Worm (Caenorhabditis elegans) whole organism, L1 larva: ENCODE results near the gene swt-1.

ENCODE experiments used
- alr-1 ChIP-seq: fragments of 200-800 bp; sonication (Bioruptor generic); optimal IDR thresholded peaks from 2 replicates; lab custom pipeline; 2018; ENCODE audit warnings: borderline replicate concordance, mild to moderate bottlenecking, missing genetic modification characterization, missing compliant biosample characterization
- ama-1 ChIP-seq: fragments of 150-350 bp; optimal IDR thresholded peaks from 2 replicates; lab custom pipeline; 2014
- lin-13 ChIP-seq: fragments of 150-350 bp; optimal IDR thresholded peaks from 2 replicates; lab custom pipeline; 2014; ENCODE audit warnings: missing biosample characterization, missing genetic modification reagents, missing genetic modification characterization
- lsy-2 ChIP-seq, 2 experiments: fragments of 150-350 bp; optimal IDR thresholded peaks; 2 replicates each; lab custom pipeline; 2014; ENCODE audit warnings: missing biosample characterization in 2 of 2, missing genetic modification characterization in 2 of 2
- nhr-77 ChIP-seq: fragments of 150-350 bp; optimal IDR thresholded peaks from 2 replicates; lab custom pipeline; 2014; ENCODE audit warnings: missing biosample characterization, missing genetic modification characterization
- skn-1 ChIP-seq: fragments of 150-350 bp; optimal IDR thresholded peaks from 2 replicates; lab custom pipeline; 2014; ENCODE audit warnings: missing biosample characterization, missing genetic modification characterization
- snpc-4 ChIP-seq: fragments of 150-350 bp; optimal IDR thresholded peaks from 2 replicates; lab custom pipeline; 2014; ENCODE audit warnings: missing biosample characterization, missing genetic modification characterization
- unc-30 ChIP-seq: sonication (generic microtip); optimal IDR thresholded peaks from 2 replicates; lab custom pipeline; 2017; ENCODE audit warnings: missing biosample characterization, missing genetic modification characterization
- unc-98 ChIP-seq: fragments of 200-800 bp; sonication (Bioruptor generic); IDR thresholded peaks from 2 replicates; pipeline ENCODE4 v1.3.6; 2022; ENCODE audit warnings: missing genetic modification characterization, missing compliant biosample characterization

DNA sequence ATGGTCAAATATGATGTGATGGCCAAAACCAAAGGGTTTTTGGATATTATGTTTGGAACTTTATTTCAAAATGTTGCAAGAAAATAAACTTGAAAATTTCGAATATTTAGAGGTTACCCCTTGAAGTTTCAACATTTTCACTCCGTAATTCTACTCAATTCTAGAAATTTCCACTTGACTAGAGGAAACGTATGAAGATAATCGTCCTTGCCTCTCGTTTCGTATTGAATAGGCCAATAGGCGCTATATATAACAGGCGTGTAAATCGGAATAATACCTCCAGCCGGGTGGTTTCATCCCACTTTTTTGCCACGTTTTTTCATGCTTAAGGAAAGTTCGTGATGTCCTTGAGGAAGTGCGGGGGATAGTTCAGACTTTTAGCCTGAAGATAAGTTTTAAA is 36.0 kb downstream of the swt-1 start:
- TF ChIP-seq alr-1 (tag; lab: Kevin White, UChicago) (no peak), ama-1 (lab: Kevin White, UChicago) (no peak), snpc-4 (tag; lab: Kevin White, UChicago) (no peak), lsy-2 (tag; optimal IDR thresholded peaks at IDR 0.05; lab: Kevin White, UChicago) (no peak), unc-98 (no peak), lin-13 (GFP tag; lab: Kevin White, UChicago) (no peak), unc-30 (no peak), nhr-77 (tag; lab: Kevin White, UChicago) (no peak), skn-1 (tag; lab: Kevin White, UChicago) (no peak)
